Worm (Caenorhabditis elegans) whole organism, late embryonic: Measurements from ENCODE around the gene K09D9.9.

Source experiments
- ahr-1 ChIP-seq: sonication (generic microtip); optimal IDR thresholded peaks from 2 replicates; lab custom pipeline; 2016; ENCODE audit warnings: missing genetic modification characterization, missing compliant biosample characterization
- ama-1 ChIP-seq: fragments of 150-350 bp; optimal IDR thresholded peaks from 2 replicates; lab custom pipeline; 2014
- elt-2 ChIP-seq: sonication (generic microtip); optimal IDR thresholded peaks from 2 replicates; lab custom pipeline; 2016; ENCODE audit warnings: missing genetic modification reagents, missing genetic modification characterization, missing compliant biosample characterization
- nfya-1 ChIP-seq: sonication (generic microtip); optimal IDR thresholded peaks from 2 replicates; lab custom pipeline; 2017; ENCODE audit warnings: missing genetic modification characterization, mild to moderate bottlenecking, missing compliant biosample characterization, antibody characterized with exemption, moderate library complexity
- pax-1 ChIP-seq: fragments of 150-350 bp; optimal IDR thresholded peaks from 2 replicates; lab custom pipeline; 2014; ENCODE audit warnings: missing biosample characterization, missing genetic modification characterization
- sox-4 ChIP-seq: sonication (generic microtip); optimal IDR thresholded peaks from 2 replicates; lab custom pipeline; 2017; ENCODE audit warnings: mild to moderate bottlenecking, missing genetic modification characterization, inconsistent platforms, missing compliant biosample characterization

ce11 chrV:3976964-3977363 lies 17.0 kb downstream of the K09D9.9 start, which contains the start of gene str-83:
- TF ChIP-seq sox-4 (tag; lab: Kevin White, UChicago): no peak
- TF ChIP-seq ama-1 (lab: Kevin White, UChicago): no peak
- TF ChIP-seq ahr-1 (tag; lab: Kevin White, UChicago): no peak
- no peak for TF ChIP-seq pax-1 (tag; lab: Kevin White, UChicago)
- TF ChIP-seq nfya-1 (tag; lab: Kevin White, UChicago): no peak
- TF ChIP-seq elt-2 (tag; lab: Kevin White, UChicago): no peak
